Worm (Caenorhabditis elegans): Measurements from ENCODE around the gene spin-1.

ce11 chrV:12075983-12076382, 38.8 kb upstream of the spin-1 start:
- no peak for TF ChIP-seq snpc-4 (tag; optimal IDR thresholded peaks at IDR 0.05)
- TF ChIP-seq aly-2 (tag; optimal IDR thresholded peaks at IDR 0.05) = no peak
- no peak for TF ChIP-seq sup-37 (GFP tag; optimal IDR thresholded peaks at IDR 0.05)
- no peak for TF ChIP-seq ama-1 (optimal IDR thresholded peaks at IDR 0.05)
- no peak for TF ChIP-seq fkh-10 (GFP tag; optimal IDR thresholded peaks at IDR 0.05)
- no peak for TF ChIP-seq mab-9 (GFP tag; IDR thresholded peaks at IDR 0.05)
- no peak for TF ChIP-seq nhr-77 (tag; optimal IDR thresholded peaks at IDR 0.05)
- TF ChIP-seq nhr-90 (tag; optimal IDR thresholded peaks at IDR 0.05; ENCODE audit: poor library complexity) = no peak
- no peak for TF ChIP-seq ces-1 (GFP tag; optimal IDR thresholded peaks at IDR 0.05)
- TF ChIP-seq ceh-8 (GFP tag; optimal IDR thresholded peaks at IDR 0.05) = no peak
- TF ChIP-seq nhr-237 (tag; optimal IDR thresholded peaks at IDR 0.05) = no peak
- TF ChIP-seq mdl-1 (tag; optimal IDR thresholded peaks at IDR 0.05) = no peak
- TF ChIP-seq nhr-28 (tag; optimal IDR thresholded peaks at IDR 0.05) = no peak
